Worm (Caenorhabditis elegans) whole organism, young adult: ENCODE results near the gene drd-1.

Experiments
- B0035.1 ChIP-seq: sonication (generic microtip); optimal IDR thresholded peaks from 2 replicates; lab custom pipeline; 2016; ENCODE audit warnings: missing genetic modification characterization, mild to moderate bottlenecking, missing compliant biosample characterization, missing genotype, missing genetic modification reagents
- C17E4.6 ChIP-seq: fragments of 200-800 bp; sonication (Bioruptor generic); IDR thresholded peaks from 2 replicates; pipeline ENCODE4 v1.3.6; 2022; ENCODE audit warnings: missing genetic modification reagents, missing genetic modification characterization, missing compliant biosample characterization
- D2030.7 ChIP-seq: fragments of 200-800 bp; sonication (Bioruptor generic); IDR thresholded peaks from 2 replicates; pipeline ENCODE4 v1.3.6; 2022; ENCODE audit warnings: missing genetic modification reagents, missing genetic modification characterization, missing compliant biosample characterization
- F10E7.11 ChIP-seq: sonication (generic microtip); optimal IDR thresholded peaks from 2 replicates; lab custom pipeline; 2017; ENCODE audit warnings: mild to moderate bottlenecking, missing genetic modification characterization, moderate library complexity, missing compliant biosample characterization
- F33H1.4 ChIP-seq: fragments of 200-800 bp; sonication (Bioruptor generic); IDR thresholded peaks from 2 replicates; pipeline ENCODE4 v1.3.6; 2022; ENCODE audit warnings: missing genetic modification reagents, missing genetic modification characterization, missing compliant biosample characterization
- F37B4.10 ChIP-seq: fragments of 200-800 bp; sonication (Bioruptor generic); IDR thresholded peaks from 2 replicates; pipeline ENCODE4 v1.3.6; 2022; ENCODE audit warnings: missing genetic modification characterization, missing compliant biosample characterization
- F52B5.7 ChIP-seq: sonication (generic microtip); optimal IDR thresholded peaks from 2 replicates; lab custom pipeline; 2016; ENCODE audit warnings: mild to moderate bottlenecking, missing genetic modification characterization, missing compliant biosample characterization
- Y53F4B.3 ChIP-seq: fragments of 200-800 bp; sonication (Bioruptor generic); IDR thresholded peaks from 2 replicates; pipeline ENCODE4 v1.3.6; 2022; ENCODE audit warnings: missing genetic modification reagents, missing genetic modification characterization, missing compliant biosample characterization
- Y53G8AR.9 ChIP-seq: fragments of 200-800 bp; sonication (Bioruptor generic); conservative IDR thresholded peaks from 2 replicates; pipeline ENCODE4 v1.3.6; 2022; ENCODE audit warnings: missing genetic modification reagents, missing genetic modification characterization, missing compliant biosample characterization
- bed-1 ChIP-seq: fragments of 200-800 bp; sonication (Bioruptor generic); IDR thresholded peaks from 2 replicates; pipeline ENCODE4 v1.3.6; 2022; ENCODE audit warnings: missing genetic modification reagents, missing genetic modification characterization, missing compliant biosample characterization
- ccch-3 ChIP-seq: fragments of 200-800 bp; sonication (Bioruptor generic); optimal IDR thresholded peaks from 2 replicates; lab custom pipeline; 2018; ENCODE audit warnings: mild to moderate bottlenecking, missing genetic modification characterization, missing compliant biosample characterization
- cebp-1 ChIP-seq, 2 experiments: fragments of 200-800 bp in 1 of 2; sonication (Bioruptor generic) in 1 of 2; sonication (generic microtip) in 1 of 2; IDR thresholded peaks in 1 of 2; optimal IDR thresholded peaks in 1 of 2; 2 replicates each; pipeline versions ENCODE4 v1.3.6 to Lab custom; 2017 to 2022; ENCODE audit warnings: missing compliant biosample characterization in 2 of 2, missing genetic modification characterization in 2 of 2, mild to moderate bottlenecking in 1 of 2, missing genetic modification reagents in 1 of 2, moderate library complexity in 1 of 2
- ceh-79 ChIP-seq: sonication (generic microtip); optimal IDR thresholded peaks from 2 replicates; lab custom pipeline; 2017; ENCODE audit warnings: mild to moderate bottlenecking, missing genetic modification characterization, missing compliant biosample characterization
- chd-7 ChIP-seq: sonication (generic microtip); optimal IDR thresholded peaks from 2 replicates; lab custom pipeline; 2016; ENCODE audit warnings: mild to moderate bottlenecking, missing genetic modification characterization, moderate library complexity, missing compliant biosample characterization
- egl-44 ChIP-seq: fragments of 200-800 bp; sonication (Bioruptor generic); IDR thresholded peaks from 2 replicates; pipeline ENCODE4 v1.3.6; 2022; ENCODE audit warnings: missing genetic modification reagents, missing genetic modification characterization, missing compliant biosample characterization
- egrh-3 ChIP-seq: fragments of 200-800 bp; sonication (Bioruptor generic); IDR thresholded peaks from 2 replicates; pipeline ENCODE4 v1.3.6; 2022; ENCODE audit warnings: missing genetic modification reagents, missing genetic modification characterization, missing compliant biosample characterization
- him-1 ChIP-seq: sonication (generic microtip); optimal IDR thresholded peaks from 2 replicates; lab custom pipeline; 2016; ENCODE audit warnings: missing genotype, missing genetic modification reagents, missing genetic modification characterization, missing compliant biosample characterization
- hlh-26 ChIP-seq: fragments of 200-800 bp; sonication (Bioruptor generic); conservative IDR thresholded peaks from 2 replicates; pipeline ENCODE4 v1.3.6; 2022; ENCODE audit warnings: missing genetic modification reagents, missing genetic modification characterization, missing compliant biosample characterization
- lin-26 ChIP-seq: fragments of 200-800 bp; sonication (Bioruptor generic); IDR thresholded peaks from 2 replicates; pipeline ENCODE4 v1.3.6; 2022; ENCODE audit warnings: missing genetic modification reagents, missing genetic modification characterization, missing compliant biosample characterization
- lin-35 ChIP-seq, 3 experiments: fragments of 150-350 bp in 2 of 3; sonication (generic microtip) in 1 of 3; optimal IDR thresholded peaks; 2 replicates each; lab custom pipeline; 2014 to 2018; ENCODE audit warnings: missing biosample characterization in 3 of 3, missing genetic modification characterization in 3 of 3, missing genetic modification reagents in 3 of 3
- lsl-1 ChIP-seq: fragments of 200-800 bp; sonication (Bioruptor generic); optimal IDR thresholded peaks from 2 replicates; lab custom pipeline; 2018; ENCODE audit warnings: mild to moderate bottlenecking, missing genetic modification characterization, moderate library complexity, missing compliant biosample characterization
- lsy-27 ChIP-seq: sonication (generic microtip); optimal IDR thresholded peaks from 2 replicates; lab custom pipeline; 2017; ENCODE audit warnings: missing genetic modification characterization, mild to moderate bottlenecking, missing compliant biosample characterization, antibody characterized with exemption, missing genotype, borderline replicate concordance; ENCODE audit not compliant: insufficient read depth
- madf-10 ChIP-seq: sonication (generic microtip); optimal IDR thresholded peaks from 2 replicates; lab custom pipeline; 2016; ENCODE audit warnings: mild to moderate bottlenecking, missing genetic modification characterization, missing compliant biosample characterization
- mcd-1 ChIP-seq: fragments of 200-800 bp; sonication (Bioruptor generic); IDR thresholded peaks from 2 replicates; pipeline ENCODE4 v1.3.6; 2022; ENCODE audit warnings: missing genetic modification reagents, missing genetic modification characterization, missing compliant biosample characterization
- mel-28 ChIP-seq: sonication (generic microtip); optimal IDR thresholded peaks from 2 replicates; lab custom pipeline; 2016; ENCODE audit warnings: borderline replicate concordance, mild to moderate bottlenecking, missing genetic modification characterization, missing compliant biosample characterization
- mes-4 ChIP-seq: sonication (generic microtip); optimal IDR thresholded peaks from 2 replicates; lab custom pipeline; 2016; ENCODE audit warnings: missing genotype, missing genetic modification characterization, missing compliant biosample characterization
- mxl-1 ChIP-seq: sonication (generic microtip); optimal IDR thresholded peaks from 2 replicates; lab custom pipeline; 2016; ENCODE audit warnings: missing genetic modification characterization, missing compliant biosample characterization
- nhr-80 ChIP-seq: sonication (generic microtip); optimal IDR thresholded peaks from 2 replicates; lab custom pipeline; 2016; ENCODE audit warnings: missing genetic modification characterization, missing compliant biosample characterization
- rcor-1 ChIP-seq: fragments of 200-800 bp; sonication (Bioruptor generic); IDR thresholded peaks from 2 replicates; pipeline ENCODE4 v1.3.6; 2022; ENCODE audit warnings: missing genetic modification reagents, missing genetic modification characterization, missing compliant biosample characterization
- repo-1 ChIP-seq: sonication (generic microtip); optimal IDR thresholded peaks from 2 replicates; lab custom pipeline; 2017; ENCODE audit warnings: mild to moderate bottlenecking, missing genetic modification characterization, missing compliant biosample characterization
- snpc-4 ChIP-seq, 5 experiments: fragments of 150-350 bp in 1 of 5; sonication (generic microtip) in 4 of 5; optimal IDR thresholded peaks; 2 replicates each; lab custom pipeline; 2014 to 2018; ENCODE audit warnings: missing genetic modification characterization in 5 of 5, missing biosample characterization in 3 of 5, antibody characterized with exemption in 2 of 5, mild to moderate bottlenecking in 2 of 5, missing compliant biosample characterization in 2 of 5, missing genotype in 2 of 5, moderate library complexity in 2 of 5, missing genetic modification reagents in 1 of 5
- somi-1 ChIP-seq: fragments of 200-800 bp; sonication (Bioruptor generic); optimal IDR thresholded peaks from 2 replicates; lab custom pipeline; 2018; ENCODE audit warnings: mild to moderate bottlenecking, missing genetic modification characterization, missing compliant biosample characterization
- ztf-26 ChIP-seq: sonication (generic microtip); optimal IDR thresholded peaks from 2 replicates; lab custom pipeline; 2017; ENCODE audit warnings: missing genetic modification characterization, missing compliant biosample characterization
- ztf-28 ChIP-seq: fragments of 200-800 bp; sonication (Bioruptor generic); IDR thresholded peaks from 2 replicates; pipeline ENCODE4 v1.3.6; 2022; ENCODE audit warnings: missing genetic modification reagents, missing genetic modification characterization, missing compliant biosample characterization

drd-1 gene

DNA sequence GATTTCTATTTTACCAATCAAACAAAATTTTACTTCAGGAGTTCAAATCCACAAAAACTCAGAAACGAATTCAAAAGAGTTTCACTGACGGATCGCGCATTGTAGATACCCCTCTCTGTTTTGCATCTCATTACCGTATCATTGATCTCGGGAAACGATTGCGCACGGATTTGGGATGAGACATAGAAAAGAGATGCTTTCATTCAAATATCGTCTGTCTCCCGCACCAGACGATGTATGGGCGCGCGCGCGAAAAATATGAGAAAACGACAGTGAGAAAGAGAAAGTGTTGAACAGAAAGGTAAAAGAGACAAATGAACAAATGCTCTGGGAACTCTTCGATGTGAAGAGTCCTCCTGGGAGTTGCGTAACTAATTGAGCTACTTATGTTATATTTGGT is 23.2 kb downstream of the drd-1 start:
- TF ChIP-seq cebp-1 (GFP tag; IDR thresholded peaks at IDR 0.05; lab: Robert Waterston, UW) (no peak), cebp-1 (tag; optimal IDR thresholded peaks at IDR 0.05; lab: Kevin White, UChicago) (no peak), B0035.1 (tag; lab: Kevin White, UChicago) (no peak), rcor-1 (no peak), chd-7 (tag; lab: Kevin White, UChicago) (no peak), mxl-1 (tag; lab: Kevin White, UChicago) (no peak), lin-26 (GFP tag; lab: Robert Waterston, UW) (no peak), F33H1.4 (GFP tag; lab: Robert Waterston, UW) (no peak), ceh-79 (no peak), egrh-3 (no peak), Y53F4B.3 (GFP tag; lab: Robert Waterston, UW) (no peak), Y53G8AR.9 (GFP tag; lab: Robert Waterston, UW) (no peak)

- no peak for TF ChIP-seq F52B5.7 (tag; lab: Kevin White, UChicago)
- no peak for TF ChIP-seq Y53G8AR.9 (GFP tag; lab: Robert Waterston, UW)
- no peak for TF ChIP-seq C17E4.6
- TF ChIP-seq nhr-80 (tag; lab: Kevin White, UChicago), result peak; percentile 74
- no peak for TF ChIP-seq mes-4 (tag; lab: Kevin White, UChicago)
- TF ChIP-seq him-1 (tag; lab: Kevin White, UChicago), result no peak
- no peak for TF ChIP-seq egl-44 (GFP tag; lab: Robert Waterston, UW)
These were observed 24.3 kb downstream of the drd-1 start, which contains the start of gene efl-3 for ce11 chrII:8412061-8412721. Gene efl-3, plus strand, starts transcription at chrII:8412671.

DNA sequence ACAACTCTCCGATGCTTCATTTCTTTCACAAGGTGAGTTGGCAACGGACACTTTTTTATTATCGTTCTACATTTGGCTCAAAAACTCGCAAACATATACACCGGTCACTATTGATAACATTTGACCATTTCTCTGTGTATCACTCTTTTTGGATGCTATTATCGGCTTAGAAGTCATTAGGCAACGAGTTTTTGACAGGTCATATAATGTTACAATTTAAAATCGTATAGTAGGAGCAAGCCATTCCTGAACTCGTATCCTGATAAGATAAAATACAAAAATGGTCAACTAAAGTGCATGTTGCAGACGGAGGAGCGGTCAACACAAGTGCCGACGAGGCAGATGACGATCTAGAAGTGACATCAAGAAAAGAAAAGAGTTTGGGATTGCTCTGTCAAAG is 25.1 kb downstream of the drd-1 start:
- TF ChIP-seq repo-1 (tag; lab: Kevin White, UChicago) (no peak), nhr-80 (tag; lab: Kevin White, UChicago) (peak; percentile 0)

DNA sequence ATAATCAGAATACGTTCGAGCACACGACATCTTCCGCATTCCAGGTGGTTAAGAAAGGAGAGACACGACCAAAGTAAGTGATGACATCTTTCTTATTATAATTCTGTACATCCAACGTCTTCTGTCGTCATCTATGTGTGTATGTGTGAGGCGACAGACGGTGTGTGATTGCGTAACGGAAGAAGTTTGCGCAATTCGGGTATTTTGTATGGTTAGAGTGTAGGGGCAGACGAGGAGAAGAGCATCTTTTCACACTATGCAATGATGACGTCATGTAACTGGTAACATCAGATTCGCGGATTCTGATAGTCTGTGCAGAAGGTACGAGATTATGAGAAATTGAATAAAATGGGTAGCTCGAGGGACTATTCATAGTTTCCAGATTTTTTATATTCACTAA is 27.2 kb downstream of the drd-1 start:
- TF ChIP-seq somi-1 (GFP tag; lab: Kevin White, UChicago) (no peak), hlh-26 (GFP tag; lab: Robert Waterston, UW) (no peak), D2030.7 (GFP tag; lab: Robert Waterston, UW) (no peak), ztf-26 (tag; lab: Kevin White, UChicago) (no peak), F10E7.11 (tag; lab: Kevin White, UChicago) (no peak), ccch-3 (GFP tag; lab: Kevin White, UChicago) (no peak), bed-1 (GFP tag; lab: Robert Waterston, UW) (no peak), madf-10 (tag; lab: Kevin White, UChicago) (no peak), Y53G8AR.9 (GFP tag; lab: Robert Waterston, UW) (no peak), ztf-28 (GFP tag; lab: Robert Waterston, UW) (no peak), F52B5.7 (tag; lab: Kevin White, UChicago) (no peak), lin-26 (GFP tag; lab: Robert Waterston, UW) (no peak), egrh-3 (no peak), lsl-1 (no peak), mel-28 (no peak), F37B4.10 (GFP tag; lab: Robert Waterston, UW) (no peak), snpc-4 (GFP tag; optimal IDR thresholded peaks at IDR 0.05; lab: Kevin White, UChicago) (no peak), snpc-4 (tag; optimal IDR thresholded peaks at IDR 0.05; lab: Kevin White, UChicago) (no peak), lsy-27 (tag; lab: Kevin White, UChicago) (no peak), mcd-1 (GFP tag; lab: Robert Waterston, UW) (no peak), lin-35 (GFP tag; optimal IDR thresholded peaks at IDR 0.05; lab: Kevin White, UChicago) (no peak)
